Fruit fly (Drosophila melanogaster) whole organism, embryonic: Measurements from ENCODE around the gene CG42763.

Experiments
- Abd-B ChIP-seq: fragments of 200-800 bp; sonication (Bioruptor generic); optimal IDR thresholded peaks from 2 replicates; lab custom pipeline; 2018; ENCODE audit warnings: missing biosample characterization, mild to moderate bottlenecking, missing genetic modification characterization, moderate library complexity
- Bgb ChIP-seq: fragments of 200-800 bp; sonication (Bioruptor generic); IDR thresholded peaks from 2 replicates; pipeline ENCODE4 v1.3.6; 2022; ENCODE audit warnings: missing biosample characterization, missing genetic modification characterization; ENCODE audit not compliant: partially characterized antibody
- Blimp-1 ChIP-seq: fragments of 200-800 bp; sonication (Bioruptor generic); optimal IDR thresholded peaks from 3 replicates; lab custom pipeline; 2018; ENCODE audit warnings: missing biosample characterization, missing genetic modification characterization, mild to moderate bottlenecking, moderate library complexity, missing genetic modification reagents
- CG10431 ChIP-seq: fragments of 200-800 bp; sonication (Bioruptor generic); optimal IDR thresholded peaks from 3 replicates; lab custom pipeline; 2018; ENCODE audit warnings: missing biosample characterization, mild to moderate bottlenecking, missing genetic modification characterization
- CG10959 ChIP-seq: fragments of 200-800 bp; sonication (Bioruptor generic); IDR thresholded peaks from 2 replicates; pipeline ENCODE4 v1.3.6; 2022; ENCODE audit warnings: missing biosample characterization, missing genetic modification characterization
- CG17186 ChIP-seq: fragments of 200-800 bp; sonication (Bioruptor generic); optimal IDR thresholded peaks from 3 replicates; lab custom pipeline; 2017; ENCODE audit warnings: missing biosample characterization, missing genetic modification reagents, missing genetic modification characterization
- CG17328 ChIP-seq: fragments of 200-800 bp; sonication (Bioruptor generic); IDR thresholded peaks from 2 replicates; pipeline ENCODE4 v1.3.6; 2022; ENCODE audit warnings: missing biosample characterization, missing genetic modification characterization
- CG18599 ChIP-seq: fragments of 200-800 bp; sonication (Bioruptor generic); optimal IDR thresholded peaks from 3 replicates; lab custom pipeline; 2017; ENCODE audit warnings: missing biosample characterization, missing genetic modification characterization, mild to moderate bottlenecking, moderate library complexity, missing genetic modification reagents
- CG2875 ChIP-seq: fragments of 200-800 bp; sonication (Bioruptor generic); optimal IDR thresholded peaks from 2 replicates; lab custom pipeline; 2017; ENCODE audit warnings: missing biosample characterization, mild to moderate bottlenecking, missing genetic modification characterization, missing genetic modification reagents
- CG31224 ChIP-seq: fragments of 200-800 bp; sonication (Bioruptor generic); IDR thresholded peaks from 2 replicates; pipeline ENCODE4 v1.3.6; 2022; ENCODE audit warnings: missing biosample characterization, missing genetic modification characterization
- CG3163 ChIP-seq: fragments of 200-800 bp; sonication (Bioruptor generic); optimal IDR thresholded peaks from 3 replicates; lab custom pipeline; 2016; ENCODE audit warnings: missing biosample characterization, missing genetic modification characterization
- CG34224 ChIP-seq: fragments of 200-800 bp; sonication (Bioruptor generic); IDR thresholded peaks from 3 replicates; pipeline ENCODE4 v1.3.6; 2022; ENCODE audit warnings: missing biosample characterization, missing genetic modification characterization; ENCODE audit not compliant: partially characterized antibody
- CG34376 ChIP-seq: fragments of 200-800 bp; sonication (Bioruptor generic); optimal IDR thresholded peaks from 2 replicates; lab custom pipeline; 2018; ENCODE audit warnings: missing biosample characterization, mild to moderate bottlenecking, missing genetic modification characterization
- CG3726 ChIP-seq: fragments of 200-800 bp; sonication (Bioruptor generic); IDR thresholded peaks from 3 replicates; pipeline ENCODE4, ENCODE4 v1.3.6; 2022; ENCODE audit warnings: missing biosample characterization, missing genetic modification characterization
- CG4854 ChIP-seq: fragments of 200-800 bp; sonication (Bioruptor generic); optimal IDR thresholded peaks from 2 replicates; lab custom pipeline; 2016; ENCODE audit warnings: missing biosample characterization, missing genetic modification characterization, inconsistent platforms
- CG5245 ChIP-seq: fragments of 200-800 bp; sonication (Bioruptor generic); optimal IDR thresholded peaks from 3 replicates; lab custom pipeline; 2016; ENCODE audit warnings: missing biosample characterization, missing genetic modification characterization
- CG9797 ChIP-seq: fragments of 200-800 bp; sonication (Bioruptor generic); optimal IDR thresholded peaks from 3 replicates; lab custom pipeline; 2018; ENCODE audit warnings: missing biosample characterization, mild to moderate bottlenecking, missing genetic modification characterization
- CG9876 ChIP-seq: fragments of 200-800 bp; sonication (Bioruptor generic); optimal IDR thresholded peaks from 2 replicates; lab custom pipeline; 2016; ENCODE audit warnings: missing biosample characterization, missing genetic modification characterization
- CG9932 ChIP-seq: fragments of 200-800 bp; sonication (Bioruptor generic); IDR thresholded peaks from 2 replicates; pipeline ENCODE4 v1.3.6; 2022; ENCODE audit warnings: missing biosample characterization, missing genetic modification characterization
- CHES-1-like ChIP-seq: fragments of 200-800 bp; sonication (Bioruptor generic); optimal IDR thresholded peaks from 2 replicates; lab custom pipeline; 2016; ENCODE audit warnings: missing biosample characterization, missing genetic modification characterization
- CTCF ChIP-seq: fragments of 200-800 bp; sonication (Bioruptor generic); optimal IDR thresholded peaks from 2 replicates; lab custom pipeline; 2017; ENCODE audit warnings: missing biosample characterization, mild to moderate bottlenecking, missing genetic modification characterization, moderate library complexity
- CrebB ChIP-seq: fragments of 200-800 bp; sonication (Bioruptor generic); optimal IDR thresholded peaks from 3 replicates; lab custom pipeline; 2018; ENCODE audit warnings: missing biosample characterization, mild to moderate bottlenecking, missing genetic modification characterization
- D19B ChIP-seq: fragments of 200-800 bp; sonication (Bioruptor generic); optimal IDR thresholded peaks from 2 replicates; lab custom pipeline; 2017; ENCODE audit warnings: missing biosample characterization, mild to moderate bottlenecking, missing genetic modification characterization
- Dbx ChIP-seq: fragments of 200-800 bp; sonication (Bioruptor generic); IDR thresholded peaks from 3 replicates; pipeline ENCODE4 v1.3.6; 2022; ENCODE audit warnings: missing biosample characterization, missing genetic modification characterization
- MESR4 ChIP-seq: fragments of 200-800 bp; sonication (Bioruptor generic); optimal IDR thresholded peaks from 2 replicates; lab custom pipeline; 2018; ENCODE audit warnings: missing biosample characterization, mild to moderate bottlenecking, missing genetic modification characterization, moderate library complexity
- Meics ChIP-seq: fragments of 200-800 bp; sonication (Bioruptor generic); optimal IDR thresholded peaks from 2 replicates; lab custom pipeline; 2017; ENCODE audit warnings: missing biosample characterization, mild to moderate bottlenecking, missing genetic modification characterization
- Mes4 ChIP-seq: fragments of 200-800 bp; sonication (Bioruptor generic); optimal IDR thresholded peaks from 2 replicates; lab custom pipeline; 2016; ENCODE audit warnings: missing biosample characterization, missing genetic modification characterization
- Mrtf ChIP-seq: fragments of 200-800 bp; sonication (Bioruptor generic); IDR thresholded peaks from 3 replicates; pipeline ENCODE4 v1.3.6; 2022; ENCODE audit warnings: missing biosample characterization, missing genetic modification characterization
- NFAT ChIP-seq: fragments of 200-800 bp; sonication (Bioruptor generic); IDR thresholded peaks from 2 replicates; pipeline ENCODE4 v1.3.6; 2022; ENCODE audit warnings: missing biosample characterization, missing genetic modification characterization
- Oaz ChIP-seq: fragments of 200-800 bp; sonication (Bioruptor generic); IDR thresholded peaks from 2 replicates; pipeline ENCODE4 v1.3.6; 2022; ENCODE audit warnings: missing biosample characterization, missing genetic modification characterization
- Trl ChIP-seq, 3 experiments: fragments of >200 bp in 2 of 3; fragments of 200-800 bp in 1 of 3; sonication (Bioruptor generic) in 1 of 3; optimal IDR thresholded peaks; 2 replicates in 1 of 3; 3 replicates in 2 of 3; lab custom pipeline; 2016 to 2017; ENCODE audit warnings: missing biosample characterization in 1 of 3, missing genetic modification characterization in 1 of 3
- chm ChIP-seq: fragments of 200-800 bp; sonication (Bioruptor generic); IDR thresholded peaks from 2 replicates; pipeline ENCODE4 v1.3.6; 2022; ENCODE audit warnings: missing biosample characterization, missing genetic modification characterization
- crc ChIP-seq: fragments of 200-800 bp; sonication (Bioruptor generic); optimal IDR thresholded peaks from 2 replicates; lab custom pipeline; 2016; ENCODE audit warnings: missing biosample characterization, missing genetic modification characterization
- cwo ChIP-seq: fragments of 200-800 bp; sonication (Bioruptor generic); optimal IDR thresholded peaks from 3 replicates; lab custom pipeline; 2017; ENCODE audit warnings: missing biosample characterization, missing genetic modification characterization, mild to moderate bottlenecking, moderate library complexity, missing genetic modification reagents
- dmrt11E ChIP-seq: fragments of 200-800 bp; sonication (Bioruptor generic); optimal IDR thresholded peaks from 3 replicates; lab custom pipeline; 2018; ENCODE audit warnings: missing biosample characterization, mild to moderate bottlenecking, missing genetic modification characterization, moderate library complexity
- ftz-f1 ChIP-seq: fragments of 200-800 bp; sonication (Bioruptor generic); optimal IDR thresholded peaks from 2 replicates; lab custom pipeline; 2016; ENCODE audit warnings: missing biosample characterization, missing genetic modification characterization
- gce ChIP-seq: fragments of 200-800 bp; sonication (Bioruptor generic); IDR thresholded peaks from 3 replicates; pipeline ENCODE4 v1.3.6; 2022; ENCODE audit warnings: missing biosample characterization, missing genetic modification characterization
- ham ChIP-seq: fragments of 200-800 bp; sonication (Bioruptor generic); IDR thresholded peaks from 2 replicates; pipeline ENCODE4 v1.3.6; 2022; ENCODE audit warnings: missing biosample characterization, missing genetic modification characterization
- insv ChIP-seq, 2 experiments: fragments of 200-800 bp; sonication (Bioruptor generic); optimal IDR thresholded peaks; 3 replicates each; lab custom pipeline; 2016 to 2018; ENCODE audit warnings: missing biosample characterization in 2 of 2, missing genetic modification characterization in 2 of 2
- mirr ChIP-seq: fragments of 200-800 bp; sonication (Bioruptor generic); optimal IDR thresholded peaks from 3 replicates; lab custom pipeline; 2018; ENCODE audit warnings: missing biosample characterization, mild to moderate bottlenecking, missing genetic modification characterization
- peb ChIP-seq: fragments of 200-800 bp; sonication (Bioruptor generic); IDR thresholded peaks from 2 replicates; pipeline ENCODE4 v1.3.6; 2022; ENCODE audit warnings: missing biosample characterization, missing genetic modification characterization
- pho ChIP-seq: fragments of 200-800 bp; sonication (Bioruptor generic); optimal IDR thresholded peaks from 2 replicates; lab custom pipeline; 2016; ENCODE audit warnings: missing biosample characterization, missing genetic modification characterization
- psq ChIP-seq: fragments of 200-800 bp; sonication (Bioruptor generic); optimal IDR thresholded peaks from 2 replicates; lab custom pipeline; 2017; ENCODE audit warnings: missing biosample characterization, missing genetic modification characterization
- salm ChIP-seq: fragments of 200-800 bp; sonication (Bioruptor generic); optimal IDR thresholded peaks from 2 replicates; lab custom pipeline; 2018; ENCODE audit warnings: missing biosample characterization, mild to moderate bottlenecking, missing genetic modification characterization
- shn ChIP-seq: fragments of 200-800 bp; sonication (Bioruptor generic); optimal IDR thresholded peaks from 3 replicates; lab custom pipeline; 2016; ENCODE audit warnings: missing biosample characterization, missing genetic modification characterization
- sima ChIP-seq: fragments of 200-800 bp; sonication (Bioruptor generic); optimal IDR thresholded peaks from 2 replicates; lab custom pipeline; 2016; ENCODE audit warnings: missing biosample characterization, missing genetic modification characterization
- sob ChIP-seq: fragments of 200-800 bp; sonication (Bioruptor generic); IDR thresholded peaks from 2 replicates; pipeline ENCODE4 v1.3.6; 2022; ENCODE audit warnings: missing biosample characterization, missing genetic modification characterization
- stc ChIP-seq: fragments of 200-800 bp; sonication (Bioruptor generic); IDR thresholded peaks from 2 replicates; pipeline ENCODE4 v1.3.6; 2022; ENCODE audit warnings: missing biosample characterization, missing genetic modification characterization
- tgo ChIP-seq: fragments of 200-800 bp; sonication (Bioruptor generic); IDR thresholded peaks from 3 replicates; pipeline ENCODE4 v1.3.6; 2022; ENCODE audit warnings: missing biosample characterization, missing genetic modification characterization

The CG42763 gene

dm6 chr2L:8159498-8159897 is 14.6 kb upstream of the CG42763 start, which contains the start of the genes PAPLA1 and Rbsn-5 (continued):
- TF ChIP-seq CHES-1-like (GFP tag; lab: Kevin White, UChicago), result peak; percentile 98
- peak; percentile 94 for TF ChIP-seq CG18599 (GFP tag; lab: Kevin White, UChicago)
- TF ChIP-seq CG9932, result peak; percentile 95
- no peak for TF ChIP-seq Trl (optimal IDR thresholded peaks at IDR 0.05; lab: Kevin White, UChicago)
- peak; percentile 97 for TF ChIP-seq Trl (GFP tag; optimal IDR thresholded peaks at IDR 0.05; lab: Kevin White, UChicago)
- peak; percentile 93 for TF ChIP-seq sob (GFP tag; lab: Robert Waterston, UW)
- TF ChIP-seq CrebB (tag; lab: Kevin White, UChicago), result peak; percentile 88
- peak; percentile 84 for TF ChIP-seq CG17186
- TF ChIP-seq Mrtf (GFP tag; lab: Robert Waterston, UW), result peak; percentile 87
- TF ChIP-seq D19B (GFP tag; lab: Kevin White, UChicago), result peak; percentile 78
- TF ChIP-seq Blimp-1 (GFP tag; lab: Kevin White, UChicago), result peak; percentile 90
- peak; percentile 72 for TF ChIP-seq CG10959 (GFP tag; lab: Robert Waterston, UW)
- peak; percentile 74; the same call in 2 of the 3 replicates for TF ChIP-seq gce (GFP tag; lab: Robert Waterston, UW)
- TF ChIP-seq shn, result peak; percentile 96

DNA sequence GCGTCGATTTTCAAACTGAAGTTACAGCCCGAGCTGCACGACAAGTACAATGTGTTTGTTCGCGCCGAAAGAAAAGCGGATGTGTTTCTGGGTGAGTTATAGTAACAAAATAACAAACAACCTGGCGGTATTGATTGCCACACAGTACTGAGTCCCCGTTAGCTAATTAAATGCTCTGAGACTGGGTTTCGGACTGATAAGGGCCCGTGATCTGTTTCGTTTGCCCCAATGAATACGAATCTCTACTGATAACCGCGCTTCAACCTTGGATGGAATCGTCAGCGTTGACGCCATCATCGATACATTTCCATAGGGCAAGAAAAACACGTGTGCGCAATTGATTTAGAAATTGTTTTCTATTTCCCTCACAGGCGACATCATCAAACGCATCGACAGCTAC is 12.3 kb upstream of the CG42763 start:
- TF ChIP-seq mirr (GFP tag; lab: Kevin White, UChicago), result peak; percentile 3
- 0 out of 2 replicates have a peak, but pooled peaks have one; percentile 0 for TF ChIP-seq Bgb (GFP tag; lab: Robert Waterston, UW)
- no peak for TF ChIP-seq CG2875 (GFP tag; lab: Kevin White, UChicago)
- TF ChIP-seq CG34376, result peak; percentile 89
- TF ChIP-seq Abd-B (GFP tag; lab: Kevin White, UChicago), result no peak
- no peak for TF ChIP-seq psq
- TF ChIP-seq pho, result no peak
- peak; percentile 60 for TF ChIP-seq cwo
- TF ChIP-seq Dbx (GFP tag; lab: Robert Waterston, UW), result no peak
- no peak for TF ChIP-seq salm
- no peak for TF ChIP-seq CG9797 (GFP tag; lab: Kevin White, UChicago)
- TF ChIP-seq CG34224 (GFP tag; lab: Robert Waterston, UW), result 0 out of 3 replicates have a peak, but pooled peaks have one; percentile 3
- no peak for TF ChIP-seq CG9932
- TF ChIP-seq CG31224 (GFP tag; lab: Robert Waterston, UW), result no peak
- TF ChIP-seq, all 482 proteins: peak for 5

DNA sequence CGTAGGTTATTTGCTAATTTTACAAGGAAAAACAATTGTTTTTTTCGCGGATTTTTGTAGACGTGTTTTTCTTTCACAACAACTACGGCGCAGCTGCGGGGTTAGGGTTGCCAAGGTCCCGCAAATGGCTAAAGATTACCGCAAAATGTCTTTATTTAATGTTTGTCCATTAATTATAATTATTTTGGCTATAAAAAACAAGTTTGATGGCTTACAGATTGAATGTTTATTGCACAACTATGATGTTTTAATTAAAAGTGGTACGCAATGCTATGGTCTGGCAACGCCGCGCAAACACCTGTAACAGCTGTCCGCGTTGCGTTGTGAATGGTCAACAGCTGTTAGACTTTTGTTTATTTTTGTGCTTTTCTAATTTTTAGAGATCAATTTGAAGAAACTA is 11.8 kb upstream of the CG42763 start:
- TF ChIP-seq Mes4 (GFP tag; lab: Kevin White, UChicago) (peak; percentile 34), salm (peak; percentile 25), CG17328 (GFP tag; lab: Robert Waterston, UW) (peak; percentile 69), stc (GFP tag; lab: Robert Waterston, UW) (peak; percentile 69), CG4854 (GFP tag; lab: Kevin White, UChicago) (peak; percentile 71), peb (peak; percentile 61; the same call in 1 of the 2 replicates), dmrt11E (tag; lab: Kevin White, UChicago) (peak; percentile 38), CG3163 (GFP tag; lab: Kevin White, UChicago) (peak; percentile 5), chm (GFP tag; lab: Robert Waterston, UW) (0 out of 2 replicates have a peak, but pooled peaks have one; percentile 18), Dbx (GFP tag; lab: Robert Waterston, UW) (peak; percentile 49; the same call in 1 of the 3 replicates), ftz-f1 (GFP tag; lab: Kevin White, UChicago) (peak; percentile 71), Meics (GFP tag; lab: Kevin White, UChicago) (peak; percentile 75), insv (GFP tag; optimal IDR thresholded peaks at IDR 0.05; lab: Kevin White, UChicago) (no peak), sima (no peak), ham (GFP tag; lab: Robert Waterston, UW) (no peak), CTCF (GFP tag; lab: Kevin White, UChicago) (peak; percentile 0), MESR4 (GFP tag; lab: Kevin White, UChicago) (peak; percentile 37), sob (GFP tag; lab: Robert Waterston, UW) (peak; percentile 62), CG9876 (GFP tag; lab: Kevin White, UChicago) (peak; percentile 41), CG3726 (GFP tag; lab: Robert Waterston, UW) (no peak), tgo (GFP tag; lab: Robert Waterston, UW) (peak; percentile 18; the same call in 1 of the 3 replicates), NFAT (GFP tag; lab: Robert Waterston, UW) (peak; percentile 38), Oaz (no peak), CG10431 (GFP tag; lab: Kevin White, UChicago) (no peak), CG5245 (GFP tag; lab: Kevin White, UChicago) (peak; percentile 45), crc (peak; percentile 60)
